Worm (Caenorhabditis elegans): ENCODE results near the gene M117.1.

DNA sequence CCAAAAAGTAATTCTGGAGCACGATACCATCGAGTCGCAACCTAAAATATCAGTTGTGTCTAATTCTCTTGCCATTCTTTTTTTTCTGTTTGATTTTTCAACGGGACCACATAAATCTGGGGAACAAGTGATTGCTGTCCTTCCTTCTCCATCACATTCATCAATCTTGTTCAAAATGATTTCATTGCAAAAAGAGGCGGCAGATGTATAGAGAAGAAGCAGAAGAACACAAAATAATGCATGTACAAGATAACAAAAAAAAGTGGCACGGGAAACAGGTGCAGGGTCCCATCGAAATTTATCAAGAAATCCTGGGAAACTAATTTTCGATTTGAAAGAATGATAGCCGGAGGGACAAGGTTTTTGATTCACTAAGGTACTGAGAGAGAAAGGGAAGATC, 14.8 kb upstream of the M117.1 start:
- TF ChIP-seq pha-4 (tag; optimal IDR thresholded peaks at IDR 0.05) = no peak
- TF ChIP-seq snpc-4 (tag; optimal IDR thresholded peaks at IDR 0.05) = no peak
- no peak for TF ChIP-seq lsy-2 (tag; optimal IDR thresholded peaks at IDR 0.05)
- peak; percentile 58 for TF ChIP-seq unc-62 (GFP tag; optimal IDR thresholded peaks at IDR 0.05)
- TF ChIP-seq M03D4.4 (tag; optimal IDR thresholded peaks at IDR 0.05) = no peak
- no peak for TF ChIP-seq elt-3 (tag; optimal IDR thresholded peaks at IDR 0.05)
- no peak for TF ChIP-seq nhr-12 (tag; optimal IDR thresholded peaks at IDR 0.05)
- no peak for TF ChIP-seq unc-39 (tag; optimal IDR thresholded peaks at IDR 0.05)
- no peak for TF ChIP-seq nhr-28 (tag; optimal IDR thresholded peaks at IDR 0.05)
- no peak for TF ChIP-seq ztf-11 (tag; optimal IDR thresholded peaks at IDR 0.05)
- TF ChIP-seq blmp-1 (tag; optimal IDR thresholded peaks at IDR 0.05) = no peak
- no peak for TF ChIP-seq mep-1 (tag; optimal IDR thresholded peaks at IDR 0.05)
- TF ChIP-seq nhr-237 (tag; optimal IDR thresholded peaks at IDR 0.05) = no peak
